Fruit fly (Drosophila melanogaster) whole organism, embryonic: Measurements from ENCODE around the gene AANATL7.

ENCODE experiments used
- Antp ChIP-seq: fragments of 200-800 bp; sonication (Bioruptor generic); optimal IDR thresholded peaks from 3 replicates; lab custom pipeline; 2016; ENCODE audit warnings: missing biosample characterization, missing genetic modification characterization
- B-H2 ChIP-seq: fragments of 200-800 bp; sonication (Bioruptor generic); optimal IDR thresholded peaks from 2 replicates; lab custom pipeline; 2018; ENCODE audit warnings: missing biosample characterization, mild to moderate bottlenecking, missing genetic modification characterization
- CG10543 ChIP-seq: fragments of 200-800 bp; sonication (Bioruptor generic); optimal IDR thresholded peaks from 3 replicates; lab custom pipeline; 2017; ENCODE audit warnings: missing biosample characterization, mild to moderate bottlenecking, missing genetic modification characterization, moderate library complexity
- CG12236 ChIP-seq: fragments of 200-800 bp; sonication (Bioruptor generic); optimal IDR thresholded peaks from 2 replicates; lab custom pipeline; 2016; ENCODE audit warnings: missing biosample characterization, missing genetic modification characterization
- CG16779 ChIP-seq: fragments of 200-800 bp; sonication (Bioruptor generic); IDR thresholded peaks from 2 replicates; pipeline ENCODE4 v1.3.6; 2022; ENCODE audit warnings: missing biosample characterization, missing genetic modification characterization
- CG17328 ChIP-seq: fragments of 200-800 bp; sonication (Bioruptor generic); IDR thresholded peaks from 2 replicates; pipeline ENCODE4 v1.3.6; 2022; ENCODE audit warnings: missing biosample characterization, missing genetic modification characterization
- CG1832 ChIP-seq: fragments of 200-800 bp; sonication (Bioruptor generic); optimal IDR thresholded peaks from 2 replicates; lab custom pipeline; 2017; ENCODE audit warnings: missing biosample characterization, mild to moderate bottlenecking, missing genetic modification characterization, inconsistent platforms
- CG2678 ChIP-seq: fragments of 200-800 bp; sonication (Bioruptor generic); optimal IDR thresholded peaks from 3 replicates; lab custom pipeline; 2019; ENCODE audit warnings: missing biosample characterization, mild to moderate bottlenecking, missing genetic modification characterization, moderate library complexity
- CG6765 ChIP-seq: fragments of 200-800 bp; sonication (Bioruptor generic); optimal IDR thresholded peaks from 3 replicates; lab custom pipeline; 2017; ENCODE audit warnings: missing biosample characterization, mild to moderate bottlenecking, missing genetic modification characterization
- CG7839 ChIP-seq: fragments of 200-800 bp; sonication (Bioruptor generic); optimal IDR thresholded peaks from 3 replicates; lab custom pipeline; 2018; ENCODE audit warnings: missing biosample characterization, mild to moderate bottlenecking, missing genetic modification characterization, moderate library complexity
- CG8359 ChIP-seq: fragments of 200-800 bp; sonication (Bioruptor generic); optimal IDR thresholded peaks from 2 replicates; lab custom pipeline; 2017; ENCODE audit warnings: missing biosample characterization, mild to moderate bottlenecking, missing genetic modification characterization, borderline replicate concordance
- CG9215 ChIP-seq: fragments of 200-800 bp; sonication (Bioruptor generic); IDR thresholded peaks from 2 replicates; pipeline ENCODE4 v1.3.6; 2022; ENCODE audit warnings: missing biosample characterization, missing genetic modification characterization
- CG9727 ChIP-seq: fragments of 200-800 bp; sonication (Bioruptor generic); optimal IDR thresholded peaks from 3 replicates; lab custom pipeline; 2017; ENCODE audit warnings: missing biosample characterization, mild to moderate bottlenecking, missing genetic modification characterization
- CG9817 ChIP-seq: fragments of 200-800 bp; sonication (Bioruptor generic); optimal IDR thresholded peaks from 2 replicates; lab custom pipeline; 2018; ENCODE audit warnings: missing biosample characterization, mild to moderate bottlenecking, missing genetic modification characterization, moderate library complexity
- CG9932 ChIP-seq: fragments of 200-800 bp; sonication (Bioruptor generic); IDR thresholded peaks from 2 replicates; pipeline ENCODE4 v1.3.6; 2022; ENCODE audit warnings: missing biosample characterization, missing genetic modification characterization
- Camta ChIP-seq: fragments of 200-800 bp; sonication (Bioruptor generic); optimal IDR thresholded peaks from 2 replicates; lab custom pipeline; 2016; ENCODE audit warnings: missing biosample characterization, missing genetic modification characterization
- Dref ChIP-seq: fragments of 200-800 bp; sonication (Bioruptor generic); IDR thresholded peaks from 2 replicates; pipeline ENCODE4 v1.3.6; 2022; ENCODE audit warnings: missing biosample characterization, missing genetic modification characterization
- ERR ChIP-seq: fragments of 200-800 bp; sonication (Bioruptor generic); optimal IDR thresholded peaks from 2 replicates; lab custom pipeline; 2016; ENCODE audit warnings: missing biosample characterization, missing genetic modification characterization
- Eip74EF ChIP-seq, 2 experiments: fragments of 200-800 bp in 1 of 2; fragments of >200 bp in 1 of 2; sonication (Bioruptor generic) in 1 of 2; optimal IDR thresholded peaks; 2 replicates each; lab custom pipeline; 2017 to 2019; ENCODE audit warnings: missing biosample characterization in 2 of 2, missing genetic modification characterization in 2 of 2, mild to moderate bottlenecking in 1 of 2, moderate library complexity in 1 of 2
- HLH3B ChIP-seq: fragments of 200-800 bp; sonication (Bioruptor generic); IDR thresholded peaks from 2 replicates; pipeline ENCODE4 v1.3.6; 2022; ENCODE audit warnings: missing biosample characterization, missing genetic modification characterization
- HmgD ChIP-seq: fragments of 200-800 bp; sonication (Bioruptor generic); optimal IDR thresholded peaks from 3 replicates; lab custom pipeline; 2016; ENCODE audit warnings: missing biosample characterization, missing genetic modification characterization
- Hr3 ChIP-seq: fragments of 200-800 bp; sonication (Bioruptor generic); optimal IDR thresholded peaks from 3 replicates; lab custom pipeline; 2016; ENCODE audit warnings: missing biosample characterization, missing genetic modification characterization
- MESR4 ChIP-seq: fragments of 200-800 bp; sonication (Bioruptor generic); optimal IDR thresholded peaks from 2 replicates; lab custom pipeline; 2018; ENCODE audit warnings: missing biosample characterization, mild to moderate bottlenecking, missing genetic modification characterization, moderate library complexity
- Oli ChIP-seq: fragments of 200-800 bp; sonication (Bioruptor generic); optimal IDR thresholded peaks from 2 replicates; lab custom pipeline; 2018; ENCODE audit warnings: missing biosample characterization, mild to moderate bottlenecking, missing genetic modification characterization, moderate library complexity
- Opbp ChIP-seq: fragments of 200-800 bp; sonication (Bioruptor generic); IDR thresholded peaks from 3 replicates; pipeline ENCODE4 v1.3.6; 2022; ENCODE audit warnings: missing biosample characterization, missing genetic modification characterization; ENCODE audit not compliant: partially characterized antibody
- Ravus ChIP-seq: fragments of 200-800 bp; sonication (Bioruptor generic); IDR thresholded peaks from 2 replicates; pipeline ENCODE4 v1.3.6; 2022; ENCODE audit warnings: missing biosample characterization, missing genetic modification characterization
- Tbp ChIP-seq: fragments of >200 bp; optimal IDR thresholded peaks from 2 replicates; lab custom pipeline; 2018; ENCODE audit warnings: missing biosample characterization, missing genetic modification characterization
- ara ChIP-seq: fragments of 200-800 bp; sonication (Bioruptor generic); IDR thresholded peaks from 2 replicates; pipeline ENCODE4 v1.3.6; 2022; ENCODE audit warnings: missing biosample characterization, missing genetic modification characterization
- bowl ChIP-seq: fragments of 200-800 bp; sonication (Bioruptor generic); IDR thresholded peaks from 2 replicates; pipeline ENCODE4 v1.3.6; 2022; ENCODE audit warnings: missing biosample characterization, missing genetic modification characterization
- ci ChIP-seq: fragments of 200-800 bp; sonication (Bioruptor generic); IDR thresholded peaks from 3 replicates; pipeline ENCODE4 v1.3.6; 2022; ENCODE audit warnings: missing biosample characterization, missing genetic modification characterization
- corto ChIP-seq: fragments of 200-800 bp; sonication (Bioruptor generic); optimal IDR thresholded peaks from 2 replicates; lab custom pipeline; 2016; ENCODE audit warnings: missing biosample characterization, mild to moderate bottlenecking, missing genetic modification characterization, moderate library complexity
- dimm ChIP-seq: fragments of 200-800 bp; sonication (Bioruptor generic); IDR thresholded peaks from 2 replicates; pipeline ENCODE4 v1.3.6; 2022; ENCODE audit warnings: missing biosample characterization, missing genetic modification characterization
- dm ChIP-seq: fragments of 200-800 bp; sonication (Bioruptor generic); optimal IDR thresholded peaks from 3 replicates; lab custom pipeline; 2016; ENCODE audit warnings: missing biosample characterization, missing genetic modification characterization
- dmrt99B ChIP-seq: fragments of 200-800 bp; sonication (Bioruptor generic); optimal IDR thresholded peaks from 2 replicates; lab custom pipeline; 2018; ENCODE audit warnings: missing biosample characterization, mild to moderate bottlenecking, missing genetic modification characterization, moderate library complexity
- dpn ChIP-seq, 2 experiments: fragments of 200-800 bp; sonication (Bioruptor generic); optimal IDR thresholded peaks; 3 replicates each; lab custom pipeline; 2016; ENCODE audit warnings: missing biosample characterization in 2 of 2, missing genetic modification characterization in 2 of 2
- esg ChIP-seq: fragments of 200-800 bp; sonication (Bioruptor generic); conservative IDR thresholded peaks from 2 replicates; pipeline ENCODE4 v1.3.6; 2022; ENCODE audit warnings: missing biosample characterization, missing genetic modification characterization
- ewg ChIP-seq: fragments of 200-800 bp; sonication (Bioruptor generic); optimal IDR thresholded peaks from 3 replicates; lab custom pipeline; 2017; ENCODE audit warnings: mild to moderate bottlenecking, missing biosample characterization, missing genetic modification reagents, missing genetic modification characterization
- eyg ChIP-seq: fragments of 200-800 bp; sonication (Bioruptor generic); optimal IDR thresholded peaks from 3 replicates; lab custom pipeline; 2016; ENCODE audit warnings: missing biosample characterization, missing genetic modification characterization
- gce ChIP-seq: fragments of 200-800 bp; sonication (Bioruptor generic); IDR thresholded peaks from 3 replicates; pipeline ENCODE4 v1.3.6; 2022; ENCODE audit warnings: missing biosample characterization, missing genetic modification characterization
- grn ChIP-seq: fragments of 200-800 bp; sonication (Bioruptor generic); optimal IDR thresholded peaks from 3 replicates; lab custom pipeline; 2017; ENCODE audit warnings: missing biosample characterization, missing genetic modification characterization
- gt ChIP-seq: fragments of 200-800 bp; sonication (Bioruptor generic); IDR thresholded peaks from 2 replicates; pipeline ENCODE4 v1.3.6; 2022; ENCODE audit warnings: missing biosample characterization, missing genetic modification characterization
- hbn ChIP-seq: fragments of 200-800 bp; sonication (Bioruptor generic); IDR thresholded peaks from 2 replicates; pipeline ENCODE4 v1.3.6; 2022; ENCODE audit warnings: missing biosample characterization, missing genetic modification characterization; ENCODE audit not compliant: partially characterized antibody
- knrl ChIP-seq: fragments of 200-800 bp; sonication (Bioruptor generic); IDR thresholded peaks from 3 replicates; pipeline ENCODE4 v1.3.6; 2022; ENCODE audit warnings: missing biosample characterization, missing genetic modification characterization; ENCODE audit not compliant: partially characterized antibody
- ro ChIP-seq: fragments of 200-800 bp; sonication (Bioruptor generic); IDR thresholded peaks from 2 replicates; pipeline ENCODE4 v1.3.6; 2022; ENCODE audit warnings: missing biosample characterization, missing genetic modification characterization
- sisA ChIP-seq: fragments of 200-800 bp; sonication (Bioruptor generic); IDR thresholded peaks from 2 replicates; pipeline ENCODE4 v1.3.6; 2022; ENCODE audit warnings: missing biosample characterization, missing genetic modification characterization
- slbo ChIP-seq: fragments of 200-800 bp; sonication (Bioruptor generic); IDR thresholded peaks from 2 replicates; pipeline ENCODE4 v1.3.6; 2022; ENCODE audit warnings: missing biosample characterization, missing genetic modification characterization
- sug ChIP-seq: fragments of 200-800 bp; optimal IDR thresholded peaks from 2 replicates; lab custom pipeline; 2019; ENCODE audit warnings: missing biosample characterization, mild to moderate bottlenecking, missing genetic modification characterization, moderate library complexity
- trh ChIP-seq: fragments of 200-800 bp; sonication (Bioruptor generic); optimal IDR thresholded peaks from 2 replicates; lab custom pipeline; 2016; ENCODE audit warnings: missing biosample characterization, missing genetic modification characterization
- unpg ChIP-seq: fragments of 200-800 bp; sonication (Bioruptor generic); optimal IDR thresholded peaks from 3 replicates; lab custom pipeline; 2018; ENCODE audit warnings: missing biosample characterization, mild to moderate bottlenecking, missing genetic modification characterization, moderate library complexity

AANATL7 gene

dm6 chrX:2590607-2591006 is 9.8 kb downstream of the AANATL7 start (continued):
- TF ChIP-seq hbn (GFP tag; lab: Robert Waterston, UW): no peak
- no peak for TF ChIP-seq trh
- TF ChIP-seq grn (GFP tag; lab: Kevin White, UChicago): peak; percentile 54
- TF ChIP-seq B-H2 (GFP tag; lab: Kevin White, UChicago): no peak
- TF ChIP-seq CG6765 (GFP tag; lab: Kevin White, UChicago): no peak

- TF ChIP-seq MESR4 (no peak), CG17328 (no peak), HmgD (GFP tag; lab: Kevin White, UChicago) (no peak), eyg (no peak), unpg (no peak), Dref (no peak), dimm (GFP tag; lab: Robert Waterston, UW) (no peak), Antp (GFP tag; lab: Kevin White, UChicago) (peak; percentile 19), CG10543 (GFP tag; lab: Kevin White, UChicago) (peak; percentile 42), dm (no peak), ERR (GFP tag; lab: Kevin White, UChicago) (no peak), ci (GFP tag; lab: Robert Waterston, UW) (no peak), CG16779 (GFP tag; lab: Robert Waterston, UW) (no peak), CG9817 (peak; percentile 28), corto (GFP tag; lab: Kevin White, UChicago) (peak; percentile 34), slbo (0 out of 2 replicates have a peak, but pooled peaks have one; percentile 55), gt (no peak), Camta (GFP tag; lab: Kevin White, UChicago) (no peak), HLH3B (GFP tag; lab: Robert Waterston, UW) (no peak), Oli (tag; lab: Kevin White, UChicago) (peak; percentile 5), gce (GFP tag; lab: Robert Waterston, UW) (no peak), Hr3 (GFP tag; lab: Kevin White, UChicago) (no peak), Ravus (GFP tag; lab: Robert Waterston, UW) (no peak), Opbp (GFP tag; lab: Robert Waterston, UW) (no peak), bowl (GFP tag; lab: Robert Waterston, UW) (no peak), sisA (GFP tag; lab: Robert Waterston, UW) (no peak), knrl (GFP tag; lab: Robert Waterston, UW) (no peak), CG9215 (GFP tag; lab: Robert Waterston, UW) (0 out of 2 replicates have a peak, but pooled peaks have one; percentile 38), CG9727 (peak; percentile 57), ro (GFP tag; lab: Robert Waterston, UW) (no peak), CG1832 (GFP tag; lab: Kevin White, UChicago) (no peak), ara (no peak), CG7839 (tag; lab: Kevin White, UChicago) (peak; percentile 47), Eip74EF (GFP tag; optimal IDR thresholded peaks at IDR 0.05; lab: Kevin White, UChicago) (no peak), esg (0 out of 2 replicates have a peak, but pooled peaks have one; percentile 16), CG9932 (peak; percentile 38; the same call in 1 of the 2 replicates), ewg (no peak), dmrt99B (tag; lab: Kevin White, UChicago) (peak; percentile 36), Tbp (GFP tag; lab: Kevin White, UChicago) (no peak), CG12236 (GFP tag; lab: Kevin White, UChicago) (no peak), dpn (GFP tag; optimal IDR thresholded peaks at IDR 0.05; lab: Kevin White, UChicago) (peak; percentile 9 to 37), CG8359 (GFP tag; lab: Kevin White, UChicago) (no peak), CG2678 (peak; percentile 74), sug (peak; percentile 75)
Observed at dm6 chrX:2591315-2591999, 10.7 kb downstream of the AANATL7 start.
